Worm (Caenorhabditis elegans): ENCODE results near the gene vps-33.2.

The vps-33.2 gene

DNA sequence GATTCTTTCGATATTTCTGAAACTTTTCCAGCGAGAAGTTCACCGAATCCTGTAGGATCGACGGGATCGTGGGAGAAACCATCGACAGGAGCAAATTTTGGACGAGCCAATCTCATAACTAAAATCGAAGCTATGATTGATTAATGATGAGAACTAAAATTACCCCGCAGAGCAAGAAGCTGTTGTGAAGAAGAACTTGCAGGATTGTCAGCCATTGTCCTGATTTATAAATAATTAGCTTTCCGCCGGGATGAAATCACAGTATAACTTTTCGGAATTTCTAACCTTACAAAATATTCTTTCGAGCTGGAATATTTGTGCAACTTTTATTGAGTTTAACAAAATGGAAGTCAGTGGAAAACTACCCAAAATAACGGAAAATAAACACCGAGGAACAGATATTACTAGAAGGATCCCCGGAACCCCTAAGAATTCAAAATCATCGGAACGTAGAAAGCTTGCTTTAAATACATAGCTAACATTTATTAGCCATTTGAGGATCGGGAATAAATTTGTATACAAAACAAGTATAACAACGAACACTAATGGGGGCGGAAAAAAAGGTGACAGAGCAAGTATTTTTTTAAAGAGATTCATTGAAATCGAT is 13.6 kb upstream of the vps-33.2 start, which contains the start of gene C56C10.7 (continued):
- TF ChIP-seq F49E8.2 (tag; optimal IDR thresholded peaks at IDR 0.05; ENCODE audit: borderline replicate concordance) = peak; percentile 64
- TF ChIP-seq dve-1 (tag; optimal IDR thresholded peaks at IDR 0.05; ENCODE audit: insufficient read depth) = peak; percentile 33
- no peak for TF ChIP-seq lin-29 (GFP tag; IDR thresholded peaks at IDR 0.05)
- TF ChIP-seq snpc-1.2 (GFP tag; IDR thresholded peaks at IDR 0.05) = peak; percentile 54
- TF ChIP-seq dmd-6 (GFP tag; IDR thresholded peaks at IDR 0.05) = no peak

DNA sequence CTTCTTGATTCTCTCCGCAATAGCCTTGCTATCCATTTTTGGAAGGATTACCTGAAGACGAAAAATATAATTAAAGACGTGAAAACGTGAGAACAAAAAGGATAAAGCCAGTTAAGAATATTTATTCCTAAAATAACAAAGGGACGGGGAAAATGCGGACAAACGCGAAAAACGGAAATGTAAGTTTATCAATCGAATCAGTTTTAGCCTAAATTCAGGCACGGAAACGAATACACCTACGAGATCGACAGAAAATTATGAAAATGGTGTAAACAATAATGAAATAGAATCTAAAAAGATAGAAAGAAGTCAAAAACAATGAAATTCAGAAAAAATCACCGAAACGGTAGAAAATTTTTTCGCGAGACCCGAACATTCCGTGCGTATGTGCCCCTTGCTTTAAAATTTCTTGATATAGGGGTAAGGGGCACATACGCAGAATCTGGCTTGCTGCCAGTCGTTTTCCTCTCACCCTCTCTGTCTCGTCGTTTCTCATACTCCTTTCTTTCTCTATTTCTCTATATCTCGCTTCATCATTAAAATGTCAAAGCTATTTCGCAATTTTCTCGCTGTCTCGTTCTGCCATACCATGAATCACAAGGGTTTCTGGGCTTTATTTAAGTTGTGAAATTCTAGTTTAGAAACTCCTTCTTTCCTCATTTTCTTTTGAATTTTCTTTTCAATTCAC is 12.3 kb upstream of the vps-33.2 start, which contains the start of gene icd-1:
Gene icd-1 (minus strand): TSS at position 51 of the 688 bp plus-strand sequence.
- TF ChIP-seq tra-1 (GFP tag; IDR thresholded peaks at IDR 0.05) (peak; percentile 81), mep-1 (tag; optimal IDR thresholded peaks at IDR 0.05) (peak; percentile 97), skn-1 (tag; optimal IDR thresholded peaks at IDR 0.05) (no peak), R02D3.7 (tag; optimal IDR thresholded peaks at IDR 0.05) (peak; percentile 10), daf-19 (GFP tag; conservative IDR thresholded peaks at IDR 0.05) (peak; percentile 88), madf-5 (GFP tag; IDR thresholded peaks at IDR 0.05) (no peak), nhr-237 (tag; optimal IDR thresholded peaks at IDR 0.05) (peak; percentile 18), ceh-44 (GFP tag; IDR thresholded peaks at IDR 0.05) (0 out of 2 replicates have a peak, but pooled peaks have one; percentile 30), dve-1 (tag; optimal IDR thresholded peaks at IDR 0.05; ENCODE audit: insufficient read depth) (peak; percentile 98), hlh-11 (tag; optimal IDR thresholded peaks at IDR 0.05) (peak; percentile 97), F49E8.2 (tag; optimal IDR thresholded peaks at IDR 0.05; ENCODE audit: borderline replicate concordance) (peak; percentile 84), unc-62 (GFP tag; optimal IDR thresholded peaks at IDR 0.05 in 1 of 2) (peak in 1 of 2 experiments; percentile 98), unc-62 (tag; optimal IDR thresholded peaks at IDR 0.05) (no peak), lin-39 (tag; optimal IDR thresholded peaks at IDR 0.05) (no peak), nhr-28 (tag; optimal IDR thresholded peaks at IDR 0.05) (peak; percentile 90), nhr-10 (tag; optimal IDR thresholded peaks at IDR 0.05) (peak; percentile 72), zip-11 (GFP tag; IDR thresholded peaks at IDR 0.05) (no peak), fos-1 (tag; optimal IDR thresholded peaks at IDR 0.05) (peak; percentile 78), pha-4 (GFP tag; IDR thresholded peaks at IDR 0.05) (peak; percentile 94), pha-4 (tag; optimal IDR thresholded peaks at IDR 0.05) (peak; percentile 79), tag-97 (GFP tag; IDR thresholded peaks at IDR 0.05) (0 out of 2 replicates have a peak, but pooled peaks have one; percentile 37), ama-1 (optimal IDR thresholded peaks at IDR 0.05) (no peak), lin-29 (GFP tag; IDR thresholded peaks at IDR 0.05) (peak; percentile 72), ceh-28 (tag; optimal IDR thresholded peaks at IDR 0.05) (peak; percentile 47), nhr-76 (tag; optimal IDR thresholded peaks at IDR 0.05) (peak; percentile 55), zfp-3 (GFP tag; conservative IDR thresholded peaks at IDR 0.05) (peak; percentile 63; the same call in 1 of the 2 replicates), dmd-9 (GFP tag; IDR thresholded peaks at IDR 0.05) (no peak), arid-1 (GFP tag; conservative IDR thresholded peaks at IDR 0.05) (peak; percentile 86), aly-2 (tag; optimal IDR thresholded peaks at IDR 0.05) (peak; percentile 6), vab-7 (GFP tag; IDR thresholded peaks at IDR 0.05) (peak; percentile 44; the same call in 1 of the 2 replicates), lim-7 (GFP tag; IDR thresholded peaks at IDR 0.05) (no peak), lin-38 (GFP tag; IDR thresholded peaks at IDR 0.05) (peak; percentile 91), dmd-8 (GFP tag; IDR thresholded peaks at IDR 0.05) (peak; percentile 55; the same call in 1 of the 2 replicates), snpc-1.2 (GFP tag; IDR thresholded peaks at IDR 0.05) (peak; percentile 64), fkh-10 (GFP tag; optimal IDR thresholded peaks at IDR 0.05) (peak; percentile 78), nhr-11 (tag; optimal IDR thresholded peaks at IDR 0.05) (peak; percentile 95), unc-130 (GFP tag; optimal IDR thresholded peaks at IDR 0.05) (peak; percentile 89), F44E2.7 (GFP tag; IDR thresholded peaks at IDR 0.05) (no peak), ZK546.5 (tag; optimal IDR thresholded peaks at IDR 0.05) (peak in 1 of 2 experiments; percentile 51), mxl-3 (GFP tag; optimal IDR thresholded peaks at IDR 0.05) (peak; percentile 72), nhr-6 (tag; optimal IDR thresholded peaks at IDR 0.05) (peak; percentile 57), ctbp-1 (GFP tag; IDR thresholded peaks at IDR 0.05) (peak; percentile 89), lir-3 (tag; optimal IDR thresholded peaks at IDR 0.05) (peak; percentile 7), madf-9 (GFP tag; conservative IDR thresholded peaks at IDR 0.05) (peak; percentile 75), nhr-48 (tag; optimal IDR thresholded peaks at IDR 0.05) (peak; percentile 92), aha-1 (tag) (peak; percentile 99), nhr-111 (GFP tag; optimal IDR thresholded peaks at IDR 0.05) (no peak)
